Worm (Caenorhabditis elegans): Measurements from ENCODE around the gene mcm-6.

The mcm-6 gene

ce11 chrIII:9808179-9808578 is 14.0 kb downstream of the mcm-6 start, which contains the start of gene gtap-2:
TSS of gene gtap-2 (plus strand) at chrIII:9808544.
- TF ChIP-seq unc-55 (GFP tag; optimal IDR thresholded peaks at IDR 0.05) (peak; percentile 64), C34F6.9 (tag; optimal IDR thresholded peaks at IDR 0.05) (peak; percentile 69), unc-39 (tag; optimal IDR thresholded peaks at IDR 0.05) (no peak), sma-9 (GFP tag; optimal IDR thresholded peaks at IDR 0.05) (peak; percentile 15), sma-9 (tag; optimal IDR thresholded peaks at IDR 0.05) (no peak), nhr-12 (tag; optimal IDR thresholded peaks at IDR 0.05) (no peak), lsy-2 (tag; optimal IDR thresholded peaks at IDR 0.05) (peak in 1 of 2 experiments; percentile 65)

- TF ChIP-seq unc-39 (tag; optimal IDR thresholded peaks at IDR 0.05) = no peak
- TF ChIP-seq nhr-77 (tag; optimal IDR thresholded peaks at IDR 0.05) = no peak
- TF ChIP-seq nhr-21 (tag; optimal IDR thresholded peaks at IDR 0.05) = no peak
- no peak for TF ChIP-seq nhr-10 (tag; optimal IDR thresholded peaks at IDR 0.05)
- no peak for TF ChIP-seq R02D3.7 (tag; optimal IDR thresholded peaks at IDR 0.05)
- no peak for TF ChIP-seq sma-9 (GFP tag; optimal IDR thresholded peaks at IDR 0.05)
- TF ChIP-seq sma-9 (tag; optimal IDR thresholded peaks at IDR 0.05) = no peak
- TF ChIP-seq dmd-4 (tag; optimal IDR thresholded peaks at IDR 0.05) = no peak
- no peak for TF ChIP-seq C34F6.9 (tag; optimal IDR thresholded peaks at IDR 0.05)
- no peak for TF ChIP-seq sma-3 (GFP tag; optimal IDR thresholded peaks at IDR 0.05)
- no peak for TF ChIP-seq ztf-4 (tag; optimal IDR thresholded peaks at IDR 0.05)
- no peak for TF ChIP-seq ZK546.5 (tag; optimal IDR thresholded peaks at IDR 0.05)
Measured at ce11 chrIII:9813146-9813545, 19.0 kb downstream of the mcm-6 start, which contains the start of gene ZK632.14. TSS of gene ZK632.14 (plus strand) at chrIII:9813446.

ce11 chrIII:9817087-9817612 is 23.0 kb downstream of the mcm-6 start, which contains the start of gene cnx-1:
TSS of gene cnx-1 (minus strand) at chrIII:9817137.
- no peak for TF ChIP-seq sma-3 (GFP tag; optimal IDR thresholded peaks at IDR 0.05)
- no peak for TF ChIP-seq unc-39 (tag; optimal IDR thresholded peaks at IDR 0.05)
- TF ChIP-seq nhr-23 (tag; optimal IDR thresholded peaks at IDR 0.05) = no peak
- TF ChIP-seq dmd-4 (tag; optimal IDR thresholded peaks at IDR 0.05) = no peak
- no peak for TF ChIP-seq nhr-11 (tag; optimal IDR thresholded peaks at IDR 0.05)
- no peak for TF ChIP-seq mdl-1 (tag; optimal IDR thresholded peaks at IDR 0.05)
- peak; percentile 11 for TF ChIP-seq lsy-2 (tag; optimal IDR thresholded peaks at IDR 0.05)
- no peak for TF ChIP-seq ztf-11 (tag; optimal IDR thresholded peaks at IDR 0.05)
- no peak for TF ChIP-seq mbf-1 (tag; optimal IDR thresholded peaks at IDR 0.05)
- TF ChIP-seq ceh-16 (tag; optimal IDR thresholded peaks at IDR 0.05) = no peak
- TF ChIP-seq blmp-1 (tag; optimal IDR thresholded peaks at IDR 0.05; ENCODE audit: insufficient read depth) = no peak
- TF ChIP-seq nhr-12 (tag; optimal IDR thresholded peaks at IDR 0.05) = no peak
- TF ChIP-seq ztf-1 (GFP tag; conservative IDR thresholded peaks at IDR 0.05) = no peak
- TF ChIP-seq sem-4 (tag; optimal IDR thresholded peaks at IDR 0.05) = no peak
- no peak for TF ChIP-seq nhr-6 (tag; optimal IDR thresholded peaks at IDR 0.05)
- no peak for TF ChIP-seq mab-5 (tag; optimal IDR thresholded peaks at IDR 0.05)
- no peak for TF ChIP-seq unc-62 (GFP tag; optimal IDR thresholded peaks at IDR 0.05)
- no peak for TF ChIP-seq gmeb-1 (tag; optimal IDR thresholded peaks at IDR 0.05)
- TF ChIP-seq C34F6.9 (tag; optimal IDR thresholded peaks at IDR 0.05) = peak; percentile 51
- TF ChIP-seq ama-1 (optimal IDR thresholded peaks at IDR 0.05) = peak; percentile 31
- TF ChIP-seq R02D3.7 (tag; optimal IDR thresholded peaks at IDR 0.05) = no peak
- TF ChIP-seq nhr-237 (tag; optimal IDR thresholded peaks at IDR 0.05) = no peak
- TF ChIP-seq skn-1 (tag; optimal IDR thresholded peaks at IDR 0.05) = no peak
- peak; percentile 1 for TF ChIP-seq F13H6.1 (tag; optimal IDR thresholded peaks at IDR 0.05)
- no peak for TF ChIP-seq zag-1 (tag; optimal IDR thresholded peaks at IDR 0.05)
- TF ChIP-seq lin-11 (tag; optimal IDR thresholded peaks at IDR 0.05) = peak; percentile 34
- no peak for TF ChIP-seq nhr-21 (tag; optimal IDR thresholded peaks at IDR 0.05)
- no peak for TF ChIP-seq alr-1 (tag; optimal IDR thresholded peaks at IDR 0.05)
- no peak for TF ChIP-seq nhr-10 (tag; optimal IDR thresholded peaks at IDR 0.05)
- no peak for TF ChIP-seq fos-1 (tag; optimal IDR thresholded peaks at IDR 0.05)
- TF ChIP-seq ZK546.5 (tag; optimal IDR thresholded peaks at IDR 0.05) = no peak
- no peak for TF ChIP-seq peb-1 (tag; optimal IDR thresholded peaks at IDR 0.05)
- TF ChIP-seq nhr-25 (tag; optimal IDR thresholded peaks at IDR 0.05) = no peak
- no peak for TF ChIP-seq nhr-77 (tag; optimal IDR thresholded peaks at IDR 0.05)
- TF ChIP-seq lin-13 (GFP tag; optimal IDR thresholded peaks at IDR 0.05) = no peak
- no peak for TF ChIP-seq aly-2 (tag; optimal IDR thresholded peaks at IDR 0.05)
- TF ChIP-seq egl-27 (tag; optimal IDR thresholded peaks at IDR 0.05) = no peak
- no peak for TF ChIP-seq snpc-4 (tag; optimal IDR thresholded peaks at IDR 0.05)
- no peak for TF ChIP-seq elt-1 (tag; optimal IDR thresholded peaks at IDR 0.05)
- TF ChIP-seq ceh-82 (tag; optimal IDR thresholded peaks at IDR 0.05) = no peak
- no peak for TF ChIP-seq Y55F3AM.14 (GFP tag; optimal IDR thresholded peaks at IDR 0.05)
- no peak for TF ChIP-seq sma-9 (GFP tag; optimal IDR thresholded peaks at IDR 0.05)
- TF ChIP-seq sma-9 (tag; optimal IDR thresholded peaks at IDR 0.05) = no peak
- peak; percentile 49 for TF ChIP-seq unc-55 (GFP tag; optimal IDR thresholded peaks at IDR 0.05)
- peak; percentile 21 for TF ChIP-seq ztf-4 (tag; optimal IDR thresholded peaks at IDR 0.05)
- no peak for TF ChIP-seq lin-39 (tag; optimal IDR thresholded peaks at IDR 0.05)
- no peak for TF ChIP-seq elt-3 (tag; optimal IDR thresholded peaks at IDR 0.05)
- TF ChIP-seq nhr-129 (tag; optimal IDR thresholded peaks at IDR 0.05) = peak; percentile 52
